Worm (Caenorhabditis elegans): ENCODE measurements around the gene C27A2.8.

- TF ChIP-seq scrt-1 (GFP tag; IDR thresholded peaks at IDR 0.05) (no peak), sea-1 (GFP tag; conservative IDR thresholded peaks at IDR 0.05) (no peak), tra-4 (tag; optimal IDR thresholded peaks at IDR 0.05) (no peak), flt-1 (GFP tag; IDR thresholded peaks at IDR 0.05) (no peak), ama-1 (optimal IDR thresholded peaks at IDR 0.05) (no peak), ets-7 (tag; optimal IDR thresholded peaks at IDR 0.05) (no peak), aly-1 (tag; optimal IDR thresholded peaks at IDR 0.05) (no peak), ceh-13 (GFP tag; optimal IDR thresholded peaks at IDR 0.05) (no peak)
Observed at ce11 chrII:5031612-5032011, 36.2 kb downstream of the C27A2.8 start, which contains the start of gene wdr-83.

Measured in whole organism, early embryonic.